Fruit fly (Drosophila melanogaster) whole organism, prepupa: ENCODE results near the gene CG31676.

Experiments
- Blimp-1 ChIP-seq: fragments of 200-800 bp; sonication (Bioruptor generic); optimal IDR thresholded peaks from 3 replicates; lab custom pipeline; 2017; ENCODE audit warnings: missing biosample characterization, missing genetic modification characterization, mild to moderate bottlenecking, moderate library complexity, missing genetic modification reagents
- CG10631 ChIP-seq: fragments of 200-800 bp; sonication (Bioruptor generic); optimal IDR thresholded peaks from 2 replicates; lab custom pipeline; 2016; ENCODE audit warnings: missing biosample characterization, missing genetic modification characterization
- CG10669 ChIP-seq: fragments of 200-800 bp; sonication (Bioruptor generic); optimal IDR thresholded peaks from 3 replicates; lab custom pipeline; 2018; ENCODE audit warnings: missing biosample characterization, mild to moderate bottlenecking, missing genetic modification characterization, moderate library complexity
- CG11762 ChIP-seq: fragments of 200-800 bp; sonication (Bioruptor generic); optimal IDR thresholded peaks from 3 replicates; lab custom pipeline; 2016; ENCODE audit warnings: missing biosample characterization, missing genetic modification characterization; ENCODE audit not compliant: insufficient read depth
- CG15336 ChIP-seq: fragments of 200-800 bp; sonication (Bioruptor generic); IDR thresholded peaks from 2 replicates; pipeline ENCODE4 v1.3.6; 2022; ENCODE audit warnings: missing biosample characterization, missing genetic modification characterization
- CG1621 ChIP-seq: fragments of 200-800 bp; sonication (Bioruptor generic); optimal IDR thresholded peaks from 3 replicates; lab custom pipeline; 2018; ENCODE audit warnings: missing biosample characterization, mild to moderate bottlenecking, missing genetic modification characterization
- CG3032 ChIP-seq: fragments of 200-800 bp; optimal IDR thresholded peaks from 2 replicates; lab custom pipeline; 2019; ENCODE audit warnings: missing biosample characterization, mild to moderate bottlenecking, missing genetic modification characterization, moderate library complexity
- CG32006 ChIP-seq: fragments of 200-800 bp; sonication (Bioruptor generic); optimal IDR thresholded peaks from 3 replicates; lab custom pipeline; 2017; ENCODE audit warnings: missing biosample characterization, mild to moderate bottlenecking, missing genetic modification characterization
- CG34406 ChIP-seq: fragments of 200-800 bp; sonication (Bioruptor generic); optimal IDR thresholded peaks from 3 replicates; lab custom pipeline; 2016; ENCODE audit warnings: missing biosample characterization, missing genetic modification characterization
- CG4318 ChIP-seq: fragments of 200-800 bp; sonication (Bioruptor generic); optimal IDR thresholded peaks from 3 replicates; lab custom pipeline; 2017; ENCODE audit warnings: missing biosample characterization, mild to moderate bottlenecking, missing genetic modification characterization
- CG6163 ChIP-seq: fragments of 200-800 bp; sonication (Bioruptor generic); IDR thresholded peaks from 3 replicates; pipeline ENCODE4 v1.3.6; 2022; ENCODE audit warnings: missing biosample characterization, missing genetic modification characterization
- CG6276 ChIP-seq: fragments of 200-800 bp; sonication (Bioruptor generic); optimal IDR thresholded peaks from 2 replicates; lab custom pipeline; 2017; ENCODE audit warnings: missing biosample characterization, mild to moderate bottlenecking, missing genetic modification characterization
- CG6792 ChIP-seq: fragments of 200-800 bp; sonication (Bioruptor generic); optimal IDR thresholded peaks from 3 replicates; lab custom pipeline; 2016; ENCODE audit warnings: missing biosample characterization, missing genetic modification characterization
- CG6808 ChIP-seq: fragments of 200-800 bp; sonication (Bioruptor generic); optimal IDR thresholded peaks from 3 replicates; lab custom pipeline; 2017; ENCODE audit warnings: missing biosample characterization, missing genetic modification characterization, mild to moderate bottlenecking, moderate library complexity, missing genetic modification reagents
- CG6854 ChIP-seq: fragments of 200-800 bp; sonication (Bioruptor generic); optimal IDR thresholded peaks from 2 replicates; lab custom pipeline; 2017; ENCODE audit warnings: missing biosample characterization, mild to moderate bottlenecking, missing genetic modification characterization
- CG7368 ChIP-seq: fragments of 200-800 bp; sonication (Bioruptor generic); optimal IDR thresholded peaks from 3 replicates; lab custom pipeline; 2016; ENCODE audit warnings: missing biosample characterization, missing genetic modification characterization
- CG8319 ChIP-seq: fragments of 200-800 bp; sonication (Bioruptor generic); optimal IDR thresholded peaks from 3 replicates; lab custom pipeline; 2016; ENCODE audit warnings: missing biosample characterization, missing genetic modification characterization
- CG8632 ChIP-seq: fragments of 200-800 bp; sonication (Bioruptor generic); optimal IDR thresholded peaks from 3 replicates; lab custom pipeline; 2016; ENCODE audit warnings: missing biosample characterization, missing genetic modification characterization
- CG9139 ChIP-seq: fragments of 200-800 bp; sonication (Bioruptor generic); optimal IDR thresholded peaks from 3 replicates; lab custom pipeline; 2017; ENCODE audit warnings: missing biosample characterization, mild to moderate bottlenecking, missing genetic modification characterization
- Eip75B ChIP-seq: fragments of 200-800 bp; sonication (Bioruptor generic); optimal IDR thresholded peaks from 3 replicates; lab custom pipeline; 2016; ENCODE audit warnings: missing biosample characterization, missing genetic modification characterization
- Eip93F ChIP-seq: fragments of 200-800 bp; sonication (Bioruptor generic); optimal IDR thresholded peaks from 2 replicates; lab custom pipeline; 2016; ENCODE audit warnings: missing biosample characterization, mild to moderate bottlenecking, missing genetic modification characterization
- Ets21C ChIP-seq: fragments of 200-800 bp; sonication (Bioruptor generic); optimal IDR thresholded peaks from 3 replicates; lab custom pipeline; 2016; ENCODE audit warnings: missing biosample characterization, missing genetic modification characterization
- Ets96B ChIP-seq: fragments of 200-800 bp; optimal IDR thresholded peaks from 2 replicates; lab custom pipeline; 2019; ENCODE audit warnings: missing biosample characterization, mild to moderate bottlenecking, missing genetic modification characterization, moderate library complexity
- Gug ChIP-seq: fragments of 200-800 bp; sonication (Bioruptor generic); IDR thresholded peaks from 2 replicates; pipeline ENCODE4 v1.3.6; 2022; ENCODE audit warnings: missing biosample characterization, missing genetic modification characterization
- Hr38 ChIP-seq: sonication (Bioruptor generic); optimal IDR thresholded peaks from 2 replicates; lab custom pipeline; 2016; ENCODE audit warnings: missing biosample characterization, missing genetic modification characterization
- Hr39 ChIP-seq: fragments of 200-800 bp; sonication (Bioruptor generic); optimal IDR thresholded peaks from 2 replicates; lab custom pipeline; 2016; ENCODE audit warnings: missing biosample characterization, missing genetic modification characterization
- Hr4 ChIP-seq: fragments of 200-800 bp; sonication (Bioruptor generic); optimal IDR thresholded peaks from 3 replicates; lab custom pipeline; 2016; ENCODE audit warnings: missing biosample characterization, missing genetic modification characterization
- Met ChIP-seq: fragments of 200-800 bp; sonication (Bioruptor generic); optimal IDR thresholded peaks from 3 replicates; lab custom pipeline; 2016; ENCODE audit warnings: missing biosample characterization, missing genetic modification characterization
- OdsH ChIP-seq: fragments of 200-800 bp; sonication (Bioruptor generic); optimal IDR thresholded peaks from 3 replicates; lab custom pipeline; 2016; ENCODE audit warnings: missing biosample characterization, missing genetic modification characterization
- Sox102F ChIP-seq: fragments of 200-800 bp; sonication (Bioruptor generic); optimal IDR thresholded peaks from 2 replicates; lab custom pipeline; 2016; ENCODE audit warnings: missing biosample characterization, mild to moderate bottlenecking, missing genetic modification characterization
- Sox15 ChIP-seq: fragments of 200-800 bp; sonication (Bioruptor generic); optimal IDR thresholded peaks from 3 replicates; lab custom pipeline; 2016; ENCODE audit warnings: missing biosample characterization, missing genetic modification characterization
- achi ChIP-seq: fragments of 200-800 bp; sonication (Bioruptor generic); optimal IDR thresholded peaks from 3 replicates; lab custom pipeline; 2016; ENCODE audit warnings: missing biosample characterization, missing genetic modification characterization
- acj6 ChIP-seq: fragments of 200-800 bp; sonication (Bioruptor generic); optimal IDR thresholded peaks from 3 replicates; lab custom pipeline; 2016; ENCODE audit warnings: missing biosample characterization, missing genetic modification characterization
- cyc ChIP-seq: fragments of 200-800 bp; sonication (Bioruptor generic); optimal IDR thresholded peaks from 3 replicates; lab custom pipeline; 2016; ENCODE audit warnings: missing biosample characterization, missing genetic modification characterization
- dac ChIP-seq: fragments of 200-800 bp; sonication (Bioruptor generic); optimal IDR thresholded peaks from 2 replicates; lab custom pipeline; 2017; ENCODE audit warnings: missing biosample characterization, mild to moderate bottlenecking, missing genetic modification characterization
- dsx ChIP-seq: fragments of 200-800 bp; optimal IDR thresholded peaks from 3 replicates; lab custom pipeline; 2019; ENCODE audit warnings: missing biosample characterization, mild to moderate bottlenecking, missing genetic modification characterization, moderate library complexity; ENCODE audit not compliant: poor library complexity, severe bottlenecking
- esn ChIP-seq: fragments of 200-800 bp; sonication (Bioruptor generic); optimal IDR thresholded peaks from 2 replicates; lab custom pipeline; 2016; ENCODE audit warnings: missing biosample characterization, mild to moderate bottlenecking, missing genetic modification characterization, moderate library complexity
- fd59A ChIP-seq: fragments of 200-800 bp; sonication (Bioruptor generic); optimal IDR thresholded peaks from 2 replicates; lab custom pipeline; 2017; ENCODE audit warnings: missing biosample characterization, mild to moderate bottlenecking, missing genetic modification characterization, missing genetic modification reagents
- fd85E ChIP-seq: fragments of 200-800 bp; sonication (Bioruptor generic); optimal IDR thresholded peaks from 3 replicates; lab custom pipeline; 2016; ENCODE audit warnings: missing biosample characterization, missing genetic modification characterization
- fkh ChIP-seq: fragments of 200-800 bp; sonication (Bioruptor generic); optimal IDR thresholded peaks from 3 replicates; lab custom pipeline; 2017; ENCODE audit warnings: missing biosample characterization, mild to moderate bottlenecking, missing genetic modification characterization, moderate library complexity
- lz ChIP-seq: fragments of 200-800 bp; sonication (Bioruptor generic); optimal IDR thresholded peaks from 3 replicates; lab custom pipeline; 2016; ENCODE audit warnings: missing biosample characterization, missing genetic modification characterization
- net ChIP-seq: fragments of 200-800 bp; sonication (Bioruptor generic); optimal IDR thresholded peaks from 3 replicates; lab custom pipeline; 2016; ENCODE audit warnings: missing biosample characterization, missing genetic modification characterization
- pdm3 ChIP-seq: fragments of 200-800 bp; sonication (Bioruptor generic); optimal IDR thresholded peaks from 3 replicates; lab custom pipeline; 2016; ENCODE audit warnings: missing biosample characterization, missing genetic modification characterization
- ss ChIP-seq, 2 experiments: fragments of 200-800 bp; sonication (Bioruptor generic); optimal IDR thresholded peaks; 2 replicates in 1 of 2; 3 replicates in 1 of 2; lab custom pipeline; 2017 to 2018; ENCODE audit warnings: mild to moderate bottlenecking in 2 of 2, missing biosample characterization in 2 of 2, missing genetic modification characterization in 2 of 2, moderate library complexity in 1 of 2
- topi ChIP-seq: fragments of 200-800 bp; sonication (Bioruptor generic); optimal IDR thresholded peaks from 3 replicates; lab custom pipeline; 2016; ENCODE audit warnings: missing biosample characterization, missing genetic modification characterization

CG31676 gene

dm6 chr2L:20811039-20811652, 29.4 kb upstream of the CG31676 start (continued):
- TF ChIP-seq CG1621 (tag; lab: Kevin White, UChicago), result peak; percentile 47
- TF ChIP-seq CG8319, result no peak
- TF ChIP-seq fkh (GFP tag; lab: Kevin White, UChicago), result no peak
- peak; percentile 36 for TF ChIP-seq dsx
- TF ChIP-seq CG9139 (GFP tag; lab: Kevin White, UChicago), result no peak
- TF ChIP-seq cyc (GFP tag; lab: Kevin White, UChicago), result no peak
- peak; percentile 61 for TF ChIP-seq CG6792
- no peak for TF ChIP-seq Blimp-1 (GFP tag; lab: Kevin White, UChicago)
- TF ChIP-seq OdsH (GFP tag; lab: Kevin White, UChicago), result peak; percentile 81
- TF ChIP-seq CG6808 (GFP tag; lab: Kevin White, UChicago), result peak; percentile 40
- no peak for TF ChIP-seq fd85E (GFP tag; lab: Kevin White, UChicago)
- TF ChIP-seq ss (GFP tag; optimal IDR thresholded peaks at IDR 0.05; lab: Kevin White, UChicago), result peak; percentile 9 to 55
- TF ChIP-seq Eip75B (GFP tag; lab: Kevin White, UChicago), result peak; percentile 74
- peak; percentile 82 for TF ChIP-seq CG6163 (GFP tag; lab: Robert Waterston, UW)
- TF ChIP-seq Eip93F (GFP tag; lab: Kevin White, UChicago), result no peak
- no peak for TF ChIP-seq Met (GFP tag; lab: Kevin White, UChicago)
- peak; percentile 86 for TF ChIP-seq Hr4
- TF ChIP-seq dac (GFP tag; lab: Kevin White, UChicago), result peak; percentile 62
- no peak for TF ChIP-seq Ets96B (tag; lab: Kevin White, UChicago)
- no peak for TF ChIP-seq Sox102F
- peak; percentile 89 for TF ChIP-seq CG32006 (GFP tag; lab: Kevin White, UChicago)
- TF ChIP-seq net, result peak; percentile 78
- TF ChIP-seq esn (GFP tag; lab: Kevin White, UChicago), result no peak
- no peak for TF ChIP-seq topi
- TF ChIP-seq fd59A (GFP tag; lab: Kevin White, UChicago), result peak; percentile 52
- TF ChIP-seq Sox15 (GFP tag; lab: Kevin White, UChicago), result peak; percentile 13
- peak; percentile 75 for TF ChIP-seq pdm3 (GFP tag; lab: Kevin White, UChicago)
- TF ChIP-seq CG8632 (GFP tag; lab: Kevin White, UChicago), result peak; percentile 58
- TF ChIP-seq lz (GFP tag; lab: Kevin White, UChicago), result no peak
- peak; percentile 66 for TF ChIP-seq CG10631 (GFP tag; lab: Kevin White, UChicago)
- TF ChIP-seq Hr39, result no peak
- peak; percentile 53 for TF ChIP-seq CG7368 (GFP tag; lab: Kevin White, UChicago)
- peak; percentile 60 for TF ChIP-seq CG11762 (GFP tag; lab: Kevin White, UChicago)
- TF ChIP-seq Gug (GFP tag; lab: Robert Waterston, UW), result peak; percentile 77
- TF ChIP-seq CG6854, result no peak
- no peak for TF ChIP-seq Hr38 (GFP tag; lab: Kevin White, UChicago)
- TF ChIP-seq CG3032, result peak; percentile 55
- TF ChIP-seq CG4318 (GFP tag; lab: Kevin White, UChicago), result peak; percentile 69
- TF ChIP-seq, all 60 proteins: peak for 39

- no peak for TF ChIP-seq Hr38 (GFP tag; lab: Kevin White, UChicago)
- TF ChIP-seq CG9139 (GFP tag; lab: Kevin White, UChicago), result peak; percentile 78
- TF ChIP-seq CG3032, result peak; percentile 52
- peak; percentile 1 for TF ChIP-seq CG10631 (GFP tag; lab: Kevin White, UChicago)
- no peak for TF ChIP-seq CG4318 (GFP tag; lab: Kevin White, UChicago)
- peak; percentile 65 to 80 for TF ChIP-seq ss (GFP tag; optimal IDR thresholded peaks at IDR 0.05; lab: Kevin White, UChicago)
- TF ChIP-seq CG15336 (GFP tag; lab: Robert Waterston, UW), result peak; percentile 10; the same call in 1 of the 2 replicates
- TF ChIP-seq CG10669 (GFP tag; lab: Kevin White, UChicago), result peak; percentile 45
- no peak for TF ChIP-seq CG6276 (GFP tag; lab: Kevin White, UChicago)
- no peak for TF ChIP-seq pdm3 (GFP tag; lab: Kevin White, UChicago)
- TF ChIP-seq Hr39, result no peak
- TF ChIP-seq CG32006 (GFP tag; lab: Kevin White, UChicago), result no peak
- no peak for TF ChIP-seq CG8632 (GFP tag; lab: Kevin White, UChicago)
- no peak for TF ChIP-seq Sox102F
- peak; percentile 57 for TF ChIP-seq CG6808 (GFP tag; lab: Kevin White, UChicago)
- no peak for TF ChIP-seq Ets21C (GFP tag; lab: Kevin White, UChicago)
- TF ChIP-seq fd85E (GFP tag; lab: Kevin White, UChicago), result no peak
- TF ChIP-seq CG34406 (GFP tag; lab: Kevin White, UChicago), result peak; percentile 9
- peak; percentile 35 for TF ChIP-seq achi
- peak; percentile 2 for TF ChIP-seq OdsH (GFP tag; lab: Kevin White, UChicago)
- TF ChIP-seq Met (GFP tag; lab: Kevin White, UChicago), result no peak
- TF ChIP-seq Eip93F (GFP tag; lab: Kevin White, UChicago), result peak; percentile 31
- no peak for TF ChIP-seq dac (GFP tag; lab: Kevin White, UChicago)
- peak; percentile 4 for TF ChIP-seq acj6 (GFP tag; lab: Kevin White, UChicago)
- no peak for TF ChIP-seq Blimp-1 (GFP tag; lab: Kevin White, UChicago)
Measured at dm6 chr2L:20812283-20813189, 28.0 kb upstream of the CG31676 start.
